Worm (Caenorhabditis elegans) whole organism, L4 larva: ENCODE measurements around the gene dhhc-13.

Experiments used
- D1046.2 ChIP-seq: fragments of 200-800 bp; sonication (Bioruptor generic); IDR thresholded peaks from 2 replicates; pipeline ENCODE4 v1.3.6; 2022; ENCODE audit warnings: missing genetic modification characterization, missing compliant biosample characterization
- F26F4.8 ChIP-seq: fragments of 200-800 bp; sonication (Bioruptor generic); conservative IDR thresholded peaks from 2 replicates; pipeline ENCODE4 v1.3.6; 2022; ENCODE audit warnings: missing genetic modification characterization, missing compliant biosample characterization
- T20F7.1 ChIP-seq: fragments of 200-800 bp; sonication (Bioruptor generic); optimal IDR thresholded peaks from 2 replicates; lab custom pipeline; 2018; ENCODE audit warnings: mild to moderate bottlenecking, missing genetic modification characterization, missing compliant biosample characterization
- ZK546.5 ChIP-seq, 2 experiments: sonication (generic microtip); optimal IDR thresholded peaks; 2 replicates each; lab custom pipeline; 2017; ENCODE audit warnings: missing biosample characterization in 2 of 2, missing genetic modification characterization in 2 of 2
- aha-1 ChIP-seq: fragments of 150-350 bp; peaks from one replicate; lab custom pipeline; 2014; ENCODE audit warnings: missing biosample characterization, missing genetic modification characterization
- ama-1 ChIP-seq: fragments of 150-350 bp; optimal IDR thresholded peaks from 2 replicates; lab custom pipeline; 2014; ENCODE audit warnings: inconsistent platforms, mixed read lengths
- ceh-62 ChIP-seq: sonication (generic microtip); optimal IDR thresholded peaks from 2 replicates; lab custom pipeline; 2017; ENCODE audit warnings: missing biosample characterization, missing genetic modification characterization
- ces-1 ChIP-seq: fragments of 150-350 bp; sonication (generic microtip); optimal IDR thresholded peaks from 4 replicates; lab custom pipeline; 2014; ENCODE audit warnings: missing biosample characterization, missing genetic modification reagents, missing genetic modification characterization
- dmd-6 ChIP-seq: fragments of 200-800 bp; sonication (Bioruptor generic); IDR thresholded peaks from 2 replicates; pipeline ENCODE4 v1.3.6; 2022; ENCODE audit warnings: missing genetic modification reagents, missing genetic modification characterization, missing compliant biosample characterization
- dmd-9 ChIP-seq: fragments of 200-800 bp; sonication (Bioruptor generic); IDR thresholded peaks from 2 replicates; pipeline ENCODE4 v1.3.6; 2022; ENCODE audit warnings: missing genetic modification reagents, missing genetic modification characterization, missing compliant biosample characterization
- duxl-1 ChIP-seq: sonication (generic microtip); optimal IDR thresholded peaks from 2 replicates; lab custom pipeline; 2016; ENCODE audit warnings: mild to moderate bottlenecking, missing genetic modification characterization, moderate library complexity, missing compliant biosample characterization; ENCODE audit not compliant: poor library complexity
- dve-1 ChIP-seq: sonication (generic microtip); optimal IDR thresholded peaks from 2 replicates; lab custom pipeline; 2017; ENCODE audit warnings: antibody characterized with exemption, mild to moderate bottlenecking, missing genetic modification characterization, missing compliant biosample characterization; ENCODE audit not compliant: insufficient read depth
- hif-1 ChIP-seq, 2 experiments: sonication (generic microtip); optimal IDR thresholded peaks; 2 replicates each; lab custom pipeline; 2016 to 2017; ENCODE audit warnings: missing compliant biosample characterization in 2 of 2, missing genetic modification characterization in 2 of 2, missing genetic modification reagents in 2 of 2, missing genotype in 2 of 2, mild to moderate bottlenecking in 1 of 2
- hlh-11 ChIP-seq: fragments of 200-800 bp; sonication (Bioruptor generic); optimal IDR thresholded peaks from 2 replicates; lab custom pipeline; 2018; ENCODE audit warnings: mild to moderate bottlenecking, missing genetic modification characterization, missing compliant biosample characterization
- lsy-2 ChIP-seq, 2 experiments: fragments of 150-350 bp in 1 of 2; sonication (generic microtip) in 1 of 2; optimal IDR thresholded peaks; 2 replicates each; lab custom pipeline; 2014 to 2017; ENCODE audit warnings: missing biosample characterization in 2 of 2, missing genetic modification characterization in 2 of 2
- madf-5 ChIP-seq, 2 experiments: fragments of 200-800 bp; sonication (Bioruptor generic); IDR thresholded peaks; 2 replicates each; pipeline ENCODE4 v1.3.6; 2022; ENCODE audit warnings: missing compliant biosample characterization in 2 of 2, missing genetic modification characterization in 2 of 2
- mep-1 ChIP-seq: fragments of 150-350 bp; sonication (generic microtip); optimal IDR thresholded peaks from 3 replicates; lab custom pipeline; 2014; ENCODE audit warnings: missing biosample characterization, missing genetic modification characterization
- mes-2 ChIP-seq: sonication (generic microtip); optimal IDR thresholded peaks from 2 replicates; lab custom pipeline; 2016; ENCODE audit warnings: missing genotype, mild to moderate bottlenecking, missing genetic modification characterization, missing compliant biosample characterization; ENCODE audit not compliant: poor library complexity, severe bottlenecking
- mxl-2 ChIP-seq: fragments of 200-800 bp; sonication (Bioruptor generic); conservative IDR thresholded peaks from 2 replicates; pipeline ENCODE4 v1.3.6; 2022; ENCODE audit warnings: missing genetic modification reagents, missing genetic modification characterization, missing compliant biosample characterization
- mxl-3 ChIP-seq: fragments of 200-800 bp; sonication (Bioruptor generic); optimal IDR thresholded peaks from 2 replicates; lab custom pipeline; 2018; ENCODE audit warnings: mild to moderate bottlenecking, missing genetic modification characterization, missing compliant biosample characterization
- nhr-102 ChIP-seq: sonication (generic microtip); optimal IDR thresholded peaks from 2 replicates; lab custom pipeline; 2016; ENCODE audit warnings: mild to moderate bottlenecking, missing genetic modification characterization, moderate library complexity, missing compliant biosample characterization
- nhr-11 ChIP-seq: fragments of 150-350 bp; optimal IDR thresholded peaks from 2 replicates; lab custom pipeline; 2014; ENCODE audit warnings: missing biosample characterization, missing genetic modification characterization
- nhr-25 ChIP-seq: sonication (generic microtip); optimal IDR thresholded peaks from 2 replicates; lab custom pipeline; 2017; ENCODE audit warnings: missing genetic modification characterization, mild to moderate bottlenecking, missing compliant biosample characterization, antibody characterized with exemption, moderate library complexity, borderline replicate concordance; ENCODE audit not compliant: insufficient read depth
- nhr-28 ChIP-seq: fragments of 150-350 bp; optimal IDR thresholded peaks from 2 replicates; lab custom pipeline; 2014; ENCODE audit warnings: missing biosample characterization, missing genetic modification characterization
- nhr-48 ChIP-seq: sonication (generic microtip); optimal IDR thresholded peaks from 2 replicates; lab custom pipeline; 2016; ENCODE audit warnings: mild to moderate bottlenecking, missing genetic modification characterization, missing compliant biosample characterization
- php-3 ChIP-seq: fragments of 200-800 bp; sonication (Bioruptor generic); IDR thresholded peaks from 2 replicates; pipeline ENCODE4 v1.3.6; 2022; ENCODE audit warnings: missing genetic modification reagents, missing genetic modification characterization, missing compliant biosample characterization
- set-16 ChIP-seq: fragments of 200-800 bp; sonication (Bioruptor generic); IDR thresholded peaks from 2 replicates; pipeline ENCODE4 v1.3.6; 2022; ENCODE audit warnings: missing genetic modification reagents, missing genetic modification characterization, missing compliant biosample characterization
- skn-1 ChIP-seq: fragments of 150-350 bp; optimal IDR thresholded peaks from 2 replicates; lab custom pipeline; 2014; ENCODE audit warnings: missing biosample characterization, missing genetic modification characterization
- spr-3 ChIP-seq: fragments of 200-800 bp; sonication (Bioruptor generic); optimal IDR thresholded peaks from 2 replicates; lab custom pipeline; 2018; ENCODE audit warnings: mild to moderate bottlenecking, missing genetic modification characterization, missing compliant biosample characterization
- tag-97 ChIP-seq: fragments of 200-800 bp; sonication (Bioruptor generic); IDR thresholded peaks from 2 replicates; pipeline ENCODE4 v1.3.6; 2022; ENCODE audit warnings: missing genetic modification characterization, missing compliant biosample characterization
- tra-1 ChIP-seq: fragments of 200-800 bp; sonication (Bioruptor generic); IDR thresholded peaks from 2 replicates; pipeline ENCODE4 v1.3.6; 2022; ENCODE audit warnings: missing genetic modification reagents, missing genetic modification characterization, missing compliant biosample characterization
- unc-62 ChIP-seq, 3 experiments: fragments of 150-350 bp in 1 of 3; sonication (generic microtip); optimal IDR thresholded peaks in 2 of 3; peaks in 1 of 3; 1 replicate in 1 of 3; 2 replicates in 2 of 3; lab custom pipeline; 2014 to 2017; ENCODE audit warnings: missing biosample characterization in 3 of 3, missing genetic modification characterization in 3 of 3, missing genetic modification reagents in 3 of 3, missing genotype in 1 of 3
- vab-7 ChIP-seq: fragments of 200-800 bp; sonication (Bioruptor generic); IDR thresholded peaks from 2 replicates; pipeline ENCODE4 v1.3.6; 2022; ENCODE audit warnings: missing genetic modification reagents, missing genetic modification characterization, missing compliant biosample characterization
- zfp-2 ChIP-seq: sonication (generic microtip); optimal IDR thresholded peaks from 2 replicates; lab custom pipeline; 2016; ENCODE audit warnings: mild to moderate bottlenecking, missing genetic modification characterization, missing compliant biosample characterization
- zfp-3 ChIP-seq: fragments of 200-800 bp; sonication (Bioruptor generic); conservative IDR thresholded peaks from 2 replicates; pipeline ENCODE4 v1.3.6; 2022; ENCODE audit warnings: missing genetic modification reagents, missing genetic modification characterization, missing compliant biosample characterization

Gene dhhc-13

ce11 chrIV:5926643-5927042 lies 9.5 kb downstream of the dhhc-13 start (continued):
- no peak for TF ChIP-seq nhr-102 (tag; lab: Kevin White, UChicago)
- peak; percentile 85 for TF ChIP-seq aha-1 (tag; lab: Kevin White, UChicago)
- no peak for TF ChIP-seq zfp-3 (GFP tag; lab: Robert Waterston, UW)
- TF ChIP-seq tag-97 (GFP tag; lab: Robert Waterston, UW): no peak
- no peak for TF ChIP-seq vab-7 (GFP tag; lab: Robert Waterston, UW)

ce11 chrIV:5927805-5928204 lies 10.7 kb downstream of the dhhc-13 start:
- no peak for TF ChIP-seq dmd-9 (GFP tag; lab: Robert Waterston, UW)
- peak; percentile 51 for TF ChIP-seq ces-1 (GFP tag; lab: Kevin White, UChicago)
- TF ChIP-seq unc-62 (GFP tag; optimal IDR thresholded peaks at IDR 0.05 in 1 of 2; lab: Kevin White, UChicago): peak in 1 of 2 experiments; percentile 54
- TF ChIP-seq unc-62 (tag; optimal IDR thresholded peaks at IDR 0.05; lab: Kevin White, UChicago): no peak
- TF ChIP-seq mes-2 (tag; lab: Kevin White, UChicago): no peak
- no peak for TF ChIP-seq dve-1 (tag; lab: Kevin White, UChicago)
- TF ChIP-seq ceh-62 (tag; lab: Kevin White, UChicago): no peak
- TF ChIP-seq spr-3 (GFP tag; lab: Kevin White, UChicago): no peak
- TF ChIP-seq, all 104 proteins: peak for 2

ce11 chrIV:5928957-5929356 lies 11.8 kb downstream of the dhhc-13 start:
- no peak for TF ChIP-seq hif-1 (tag; optimal IDR thresholded peaks at IDR 0.05; lab: Kevin White, UChicago)
- TF ChIP-seq unc-62 (GFP tag; optimal IDR thresholded peaks at IDR 0.05 in 1 of 2; lab: Kevin White, UChicago): peak in 1 of 2 experiments; percentile 1
- no peak for TF ChIP-seq unc-62 (tag; optimal IDR thresholded peaks at IDR 0.05; lab: Kevin White, UChicago)

ce11 chrIV:5930345-5930744 lies 13.2 kb downstream of the dhhc-13 start, which contains the start of gene lin-33:
Gene lin-33, plus strand, starts transcription at chrIV:5930645.
- TF ChIP-seq T20F7.1 (GFP tag; lab: Kevin White, UChicago) (no peak), ces-1 (GFP tag; lab: Kevin White, UChicago) (no peak), php-3 (GFP tag; lab: Robert Waterston, UW) (no peak), unc-62 (GFP tag; optimal IDR thresholded peaks at IDR 0.05 in 1 of 2; lab: Kevin White, UChicago) (no peak), unc-62 (tag; optimal IDR thresholded peaks at IDR 0.05; lab: Kevin White, UChicago) (no peak), D1046.2 (no peak), skn-1 (tag; lab: Kevin White, UChicago) (no peak), madf-5 (GFP tag; IDR thresholded peaks at IDR 0.05; lab: Robert Waterston, UW) (no peak), mep-1 (tag; lab: Kevin White, UChicago) (no peak), duxl-1 (tag; lab: Kevin White, UChicago) (no peak), ceh-62 (tag; lab: Kevin White, UChicago) (no peak), zfp-2 (tag; lab: Kevin White, UChicago) (no peak)

ce11 chrIV:5934046-5934445 lies 16.9 kb downstream of the dhhc-13 start, which contains the start of gene H32C10.1:
Gene H32C10.1, plus strand, starts transcription at chrIV:5934346.
- no peak for TF ChIP-seq lsy-2 (tag; optimal IDR thresholded peaks at IDR 0.05; lab: Kevin White, UChicago)

- TF ChIP-seq aha-1 (tag; lab: Kevin White, UChicago) (peak; percentile 93), ZK546.5 (tag; optimal IDR thresholded peaks at IDR 0.05; lab: Kevin White, UChicago) (no peak), ama-1 (lab: Kevin White, UChicago) (peak; percentile 3), set-16 (no peak), mxl-2 (GFP tag; lab: Robert Waterston, UW) (no peak)
Observed at ce11 chrIV:5937106-5937505, 20.0 kb downstream of the dhhc-13 start.

ce11 chrIV:5939122-5939521 lies 22.0 kb downstream of the dhhc-13 start, which contains the start of gene mcu-1:
Gene mcu-1, minus strand, starts transcription at chrIV:5939230.
- TF ChIP-seq dve-1 (tag; lab: Kevin White, UChicago) (peak; percentile 53), nhr-48 (tag; lab: Kevin White, UChicago) (peak; percentile 19), mes-2 (tag; lab: Kevin White, UChicago) (peak; percentile 45), nhr-28 (peak; percentile 90), zfp-3 (GFP tag; lab: Robert Waterston, UW) (no peak), mep-1 (tag; lab: Kevin White, UChicago) (peak; percentile 17), mxl-3 (peak; percentile 78), ZK546.5 (tag; optimal IDR thresholded peaks at IDR 0.05; lab: Kevin White, UChicago) (no peak), hlh-11 (tag; lab: Kevin White, UChicago) (peak; percentile 56), nhr-11 (tag; lab: Kevin White, UChicago) (no peak), F26F4.8 (no peak), nhr-25 (tag; lab: Kevin White, UChicago) (no peak), lsy-2 (tag; optimal IDR thresholded peaks at IDR 0.05; lab: Kevin White, UChicago) (peak in 1 of 2 experiments; percentile 11), aha-1 (tag; lab: Kevin White, UChicago) (peak; percentile 83), dmd-6 (GFP tag; lab: Robert Waterston, UW) (0 out of 2 replicates have a peak, but pooled peaks have one; percentile 18), set-16 (no peak), tra-1 (0 out of 2 replicates have a peak, but pooled peaks have one; percentile 9)
